Fruit fly (Drosophila melanogaster) whole organism, embryonic: ENCODE measurements around the gene Klp10A.

Source experiments
- Aef1 ChIP-seq: fragments of 200-800 bp; sonication (Bioruptor generic); IDR thresholded peaks from 3 replicates; pipeline ENCODE4 v1.3.6; 2022; ENCODE audit warnings: missing biosample characterization, missing genetic modification characterization
- BtbVII ChIP-seq: fragments of 200-800 bp; sonication (Bioruptor generic); optimal IDR thresholded peaks from 3 replicates; lab custom pipeline; 2017; ENCODE audit warnings: missing biosample characterization, mild to moderate bottlenecking, missing genetic modification characterization
- CG10959 ChIP-seq: fragments of 200-800 bp; sonication (Bioruptor generic); IDR thresholded peaks from 2 replicates; pipeline ENCODE4 v1.3.6; 2022; ENCODE audit warnings: missing biosample characterization, missing genetic modification characterization
- CG12236 ChIP-seq: fragments of 200-800 bp; sonication (Bioruptor generic); optimal IDR thresholded peaks from 2 replicates; lab custom pipeline; 2016; ENCODE audit warnings: missing biosample characterization, missing genetic modification characterization
- CG12659 ChIP-seq: fragments of 200-800 bp; sonication (Bioruptor generic); optimal IDR thresholded peaks from 3 replicates; lab custom pipeline; 2017; ENCODE audit warnings: mild to moderate bottlenecking, missing biosample characterization, missing genetic modification reagents, missing genetic modification characterization
- CG12769 ChIP-seq: fragments of 200-800 bp; sonication (Bioruptor generic); optimal IDR thresholded peaks from 2 replicates; lab custom pipeline; 2019; ENCODE audit warnings: missing biosample characterization, mild to moderate bottlenecking, missing genetic modification characterization, moderate library complexity
- CG14441 ChIP-seq: fragments of 200-800 bp; sonication (Bioruptor generic); IDR thresholded peaks from 2 replicates; pipeline ENCODE4 v1.3.6; 2022; ENCODE audit warnings: missing biosample characterization, missing genetic modification characterization
- CG1529 ChIP-seq: fragments of 200-800 bp; sonication (Bioruptor generic); optimal IDR thresholded peaks from 3 replicates; lab custom pipeline; 2018; ENCODE audit warnings: missing biosample characterization, missing genetic modification characterization
- CG1647 ChIP-seq: fragments of 200-800 bp; sonication (Bioruptor generic); optimal IDR thresholded peaks from 3 replicates; lab custom pipeline; 2016; ENCODE audit warnings: missing biosample characterization, missing genetic modification characterization
- CG16813 ChIP-seq: fragments of 200-800 bp; sonication (Bioruptor generic); IDR thresholded peaks from 3 replicates; pipeline ENCODE4 v1.3.6; 2022; ENCODE audit warnings: missing biosample characterization, missing genetic modification characterization; ENCODE audit not compliant: partially characterized antibody
- CG17186 ChIP-seq: fragments of 200-800 bp; sonication (Bioruptor generic); optimal IDR thresholded peaks from 3 replicates; lab custom pipeline; 2017; ENCODE audit warnings: missing biosample characterization, missing genetic modification reagents, missing genetic modification characterization
- CG18476 ChIP-seq: fragments of 200-800 bp; sonication (Bioruptor generic); optimal IDR thresholded peaks from 2 replicates; lab custom pipeline; 2016; ENCODE audit warnings: missing biosample characterization, mild to moderate bottlenecking, missing genetic modification characterization
- CG3065 ChIP-seq: fragments of 200-800 bp; sonication (Bioruptor generic); optimal IDR thresholded peaks from 2 replicates; lab custom pipeline; 2016; ENCODE audit warnings: missing biosample characterization, missing genetic modification characterization
- CG3726 ChIP-seq: fragments of 200-800 bp; sonication (Bioruptor generic); IDR thresholded peaks from 3 replicates; pipeline ENCODE4, ENCODE4 v1.3.6; 2022; ENCODE audit warnings: missing biosample characterization, missing genetic modification characterization
- CG3847 ChIP-seq: fragments of 200-800 bp; sonication (Bioruptor generic); IDR thresholded peaks from 2 replicates; pipeline ENCODE4 v1.3.6; 2022; ENCODE audit warnings: missing biosample characterization, missing genetic modification characterization
- CG4328 ChIP-seq: fragments of 200-800 bp; sonication (Bioruptor generic); optimal IDR thresholded peaks from 3 replicates; lab custom pipeline; 2017; ENCODE audit warnings: missing biosample characterization, missing genetic modification reagents, missing genetic modification characterization
- CG6254 ChIP-seq: fragments of 200-800 bp; sonication (Bioruptor generic); optimal IDR thresholded peaks from 3 replicates; lab custom pipeline; 2017; ENCODE audit warnings: mild to moderate bottlenecking, missing biosample characterization, missing genetic modification reagents, missing genetic modification characterization
- CG7963 ChIP-seq: fragments of 200-800 bp; sonication (Bioruptor generic); IDR thresholded peaks from 3 replicates; pipeline ENCODE4 v1.3.6; 2022; ENCODE audit warnings: missing biosample characterization, missing genetic modification characterization; ENCODE audit not compliant: partially characterized antibody
- CG9215 ChIP-seq: fragments of 200-800 bp; sonication (Bioruptor generic); IDR thresholded peaks from 2 replicates; pipeline ENCODE4 v1.3.6; 2022; ENCODE audit warnings: missing biosample characterization, missing genetic modification characterization
- CG9727 ChIP-seq: fragments of 200-800 bp; sonication (Bioruptor generic); optimal IDR thresholded peaks from 3 replicates; lab custom pipeline; 2017; ENCODE audit warnings: missing biosample characterization, mild to moderate bottlenecking, missing genetic modification characterization
- CG9876 ChIP-seq: fragments of 200-800 bp; sonication (Bioruptor generic); optimal IDR thresholded peaks from 2 replicates; lab custom pipeline; 2016; ENCODE audit warnings: missing biosample characterization, missing genetic modification characterization
- CoRest ChIP-seq: fragments of 200-800 bp; sonication (Bioruptor generic); optimal IDR thresholded peaks from 3 replicates; lab custom pipeline; 2018; ENCODE audit warnings: missing biosample characterization, mild to moderate bottlenecking, missing genetic modification characterization, moderate library complexity
- D19B ChIP-seq: fragments of 200-800 bp; sonication (Bioruptor generic); optimal IDR thresholded peaks from 2 replicates; lab custom pipeline; 2017; ENCODE audit warnings: missing biosample characterization, mild to moderate bottlenecking, missing genetic modification characterization
- Doc2 ChIP-seq: fragments of 200-800 bp; sonication (Bioruptor generic); IDR thresholded peaks from 2 replicates; pipeline ENCODE4 v1.3.6; 2022; ENCODE audit warnings: missing biosample characterization, missing genetic modification characterization
- Fer1 ChIP-seq: fragments of 200-800 bp; sonication (Bioruptor generic); optimal IDR thresholded peaks from 2 replicates; lab custom pipeline; 2017; ENCODE audit warnings: missing biosample characterization, mild to moderate bottlenecking, missing genetic modification characterization
- Fer2 ChIP-seq: fragments of 200-800 bp; sonication (Bioruptor generic); optimal IDR thresholded peaks from 2 replicates; lab custom pipeline; 2018; ENCODE audit warnings: missing biosample characterization, mild to moderate bottlenecking, missing genetic modification characterization, moderate library complexity
- Meics ChIP-seq: fragments of 200-800 bp; sonication (Bioruptor generic); optimal IDR thresholded peaks from 2 replicates; lab custom pipeline; 2017; ENCODE audit warnings: missing biosample characterization, mild to moderate bottlenecking, missing genetic modification characterization
- NC2α ChIP-seq: fragments of 200-800 bp; sonication (Bioruptor generic); optimal IDR thresholded peaks from 2 replicates; lab custom pipeline; 2016; ENCODE audit warnings: missing biosample characterization, missing genetic modification characterization
- NfI ChIP-seq: fragments of 200-800 bp; sonication (Bioruptor generic); optimal IDR thresholded peaks from 3 replicates; lab custom pipeline; 2018; ENCODE audit warnings: missing biosample characterization, mild to moderate bottlenecking, missing genetic modification characterization, moderate library complexity
- Oli ChIP-seq: fragments of 200-800 bp; sonication (Bioruptor generic); optimal IDR thresholded peaks from 2 replicates; lab custom pipeline; 2018; ENCODE audit warnings: missing biosample characterization, mild to moderate bottlenecking, missing genetic modification characterization, moderate library complexity
- Rfx ChIP-seq: fragments of 200-800 bp; sonication (Bioruptor generic); IDR thresholded peaks from 2 replicates; pipeline ENCODE4 v1.3.6; 2022; ENCODE audit warnings: missing biosample characterization, missing genetic modification characterization
- abd-A ChIP-seq: fragments of 200-800 bp; sonication (Bioruptor generic); optimal IDR thresholded peaks from 3 replicates; lab custom pipeline; 2019; ENCODE audit warnings: missing biosample characterization, mild to moderate bottlenecking, missing genetic modification characterization, moderate library complexity
- chif ChIP-seq, 2 experiments: fragments of 200-800 bp; sonication (Bioruptor generic); optimal IDR thresholded peaks; 3 replicates each; lab custom pipeline; 2016; ENCODE audit warnings: missing biosample characterization in 2 of 2, missing genetic modification characterization in 2 of 2
- cwo ChIP-seq: fragments of 200-800 bp; sonication (Bioruptor generic); optimal IDR thresholded peaks from 3 replicates; lab custom pipeline; 2017; ENCODE audit warnings: missing biosample characterization, missing genetic modification characterization, mild to moderate bottlenecking, moderate library complexity, missing genetic modification reagents
- dmrt99B ChIP-seq: fragments of 200-800 bp; sonication (Bioruptor generic); optimal IDR thresholded peaks from 2 replicates; lab custom pipeline; 2018; ENCODE audit warnings: missing biosample characterization, mild to moderate bottlenecking, missing genetic modification characterization, moderate library complexity
- esg ChIP-seq: fragments of 200-800 bp; sonication (Bioruptor generic); conservative IDR thresholded peaks from 2 replicates; pipeline ENCODE4 v1.3.6; 2022; ENCODE audit warnings: missing biosample characterization, missing genetic modification characterization
- eyg ChIP-seq: fragments of 200-800 bp; sonication (Bioruptor generic); optimal IDR thresholded peaks from 3 replicates; lab custom pipeline; 2016; ENCODE audit warnings: missing biosample characterization, missing genetic modification characterization
- ham ChIP-seq: fragments of 200-800 bp; sonication (Bioruptor generic); IDR thresholded peaks from 2 replicates; pipeline ENCODE4 v1.3.6; 2022; ENCODE audit warnings: missing biosample characterization, missing genetic modification characterization
- ind ChIP-seq: fragments of 200-800 bp; sonication (Bioruptor generic); optimal IDR thresholded peaks from 3 replicates; lab custom pipeline; 2016; ENCODE audit warnings: missing biosample characterization, missing genetic modification characterization
- knrl ChIP-seq: fragments of 200-800 bp; sonication (Bioruptor generic); IDR thresholded peaks from 3 replicates; pipeline ENCODE4 v1.3.6; 2022; ENCODE audit warnings: missing biosample characterization, missing genetic modification characterization; ENCODE audit not compliant: partially characterized antibody
- lmd ChIP-seq: fragments of 200-800 bp; sonication (Bioruptor generic); IDR thresholded peaks from 2 replicates; pipeline ENCODE4 v1.3.6; 2022; ENCODE audit warnings: missing biosample characterization, missing genetic modification characterization
- peb ChIP-seq: fragments of 200-800 bp; sonication (Bioruptor generic); IDR thresholded peaks from 2 replicates; pipeline ENCODE4 v1.3.6; 2022; ENCODE audit warnings: missing biosample characterization, missing genetic modification characterization
- psq ChIP-seq: fragments of 200-800 bp; sonication (Bioruptor generic); optimal IDR thresholded peaks from 2 replicates; lab custom pipeline; 2017; ENCODE audit warnings: missing biosample characterization, missing genetic modification characterization
- pum ChIP-seq: fragments of 200-800 bp; sonication (Bioruptor generic); optimal IDR thresholded peaks from 2 replicates; lab custom pipeline; 2016; ENCODE audit warnings: missing biosample characterization, missing genetic modification characterization
- ranshi ChIP-seq: fragments of 200-800 bp; sonication (Bioruptor generic); IDR thresholded peaks from 2 replicates; pipeline ENCODE4 v1.3.6; 2022; ENCODE audit warnings: missing biosample characterization, missing genetic modification characterization
- shn ChIP-seq: fragments of 200-800 bp; sonication (Bioruptor generic); optimal IDR thresholded peaks from 3 replicates; lab custom pipeline; 2016; ENCODE audit warnings: missing biosample characterization, missing genetic modification characterization
- sisA ChIP-seq: fragments of 200-800 bp; sonication (Bioruptor generic); IDR thresholded peaks from 2 replicates; pipeline ENCODE4 v1.3.6; 2022; ENCODE audit warnings: missing biosample characterization, missing genetic modification characterization
- tll ChIP-seq, 2 experiments: fragments of 200-800 bp in 1 of 2; fragments of >200 bp in 1 of 2; sonication (Bioruptor generic) in 1 of 2; optimal IDR thresholded peaks; 2 replicates each; lab custom pipeline; 2017 to 2019; ENCODE audit warnings: missing biosample characterization in 2 of 2, missing genetic modification characterization in 2 of 2, mild to moderate bottlenecking in 1 of 2, moderate library complexity in 1 of 2
- trh ChIP-seq: fragments of 200-800 bp; sonication (Bioruptor generic); optimal IDR thresholded peaks from 2 replicates; lab custom pipeline; 2016; ENCODE audit warnings: missing biosample characterization, missing genetic modification characterization
- vvl ChIP-seq: fragments of 200-800 bp; sonication (Bioruptor generic); IDR thresholded peaks from 2 replicates; pipeline ENCODE4 v1.3.6; 2022; ENCODE audit warnings: missing biosample characterization, missing genetic modification characterization

Klp10A gene

dm6 chrX:11081242-11081641 lies 55.7 kb downstream of the Klp10A start (continued):
- 0 out of 2 replicates have a peak, but pooled peaks have one; percentile 8 for TF ChIP-seq peb (GFP tag; lab: Robert Waterston, UW)
- no peak for TF ChIP-seq abd-A (tag; lab: Kevin White, UChicago)
- no peak; the same call in 1 of the 2 replicates for TF ChIP-seq Rfx (GFP tag; lab: Robert Waterston, UW)
- peak; percentile 49 for TF ChIP-seq CG12659 (GFP tag; lab: Kevin White, UChicago)
- no peak for TF ChIP-seq CG7963 (GFP tag; lab: Robert Waterston, UW)
- TF ChIP-seq CG1647 (GFP tag; lab: Kevin White, UChicago): no peak
- no peak for TF ChIP-seq CG9876 (GFP tag; lab: Kevin White, UChicago)
- peak; percentile 4 for TF ChIP-seq CG1529 (GFP tag; lab: Kevin White, UChicago)
- TF ChIP-seq dmrt99B (tag; lab: Kevin White, UChicago): peak; percentile 29
- peak; percentile 9 for TF ChIP-seq CG18476 (GFP tag; lab: Kevin White, UChicago)
- TF ChIP-seq chif (GFP tag; optimal IDR thresholded peaks at IDR 0.05; lab: Kevin White, UChicago): peak in 1 of 2 experiments; percentile 15
- TF ChIP-seq cwo (GFP tag; lab: Kevin White, UChicago): peak; percentile 40
- no peak for TF ChIP-seq Fer2 (tag; lab: Kevin White, UChicago)
- TF ChIP-seq CG4328 (GFP tag; lab: Kevin White, UChicago): no peak
- TF ChIP-seq CG16813 (GFP tag; lab: Robert Waterston, UW): no peak
- no peak; the same call in 1 of the 2 replicates for TF ChIP-seq CG9215 (GFP tag; lab: Robert Waterston, UW)
- peak; percentile 49 for TF ChIP-seq NfI (GFP tag; lab: Kevin White, UChicago)
- peak; percentile 5 for TF ChIP-seq D19B (GFP tag; lab: Kevin White, UChicago)
- peak; percentile 69 for TF ChIP-seq CoRest (tag; lab: Kevin White, UChicago)
- no peak for TF ChIP-seq Fer1 (GFP tag; lab: Kevin White, UChicago)
- TF ChIP-seq esg: 0 out of 2 replicates have a peak, but pooled peaks have one; percentile 31
- no peak for TF ChIP-seq trh
- no peak for TF ChIP-seq pum
- TF ChIP-seq lmd (GFP tag; lab: Robert Waterston, UW): peak; percentile 55; the same call in 1 of the 2 replicates
- peak; percentile 57 for TF ChIP-seq Oli (tag; lab: Kevin White, UChicago)
- peak; percentile 56; the same call in 2 of the 3 replicates for TF ChIP-seq Aef1 (GFP tag; lab: Robert Waterston, UW)
- TF ChIP-seq NC2α (GFP tag; lab: Kevin White, UChicago): no peak
- no peak for TF ChIP-seq eyg (GFP tag; lab: Kevin White, UChicago)
- peak; percentile 35; the same call in 1 of the 2 replicates for TF ChIP-seq sisA (GFP tag; lab: Robert Waterston, UW)
- peak; percentile 51; the same call in 1 of the 2 replicates for TF ChIP-seq CG14441 (GFP tag; lab: Robert Waterston, UW)
- TF ChIP-seq CG12236: no peak
- TF ChIP-seq ham (GFP tag; lab: Robert Waterston, UW): no peak
- TF ChIP-seq CG3726 (GFP tag; lab: Robert Waterston, UW): no peak
- TF ChIP-seq CG12769 (tag; lab: Kevin White, UChicago): no peak
- TF ChIP-seq psq (GFP tag; lab: Kevin White, UChicago): no peak
- TF ChIP-seq CG6254 (GFP tag; lab: Kevin White, UChicago): peak; percentile 21
- peak; percentile 24 for TF ChIP-seq CG9727 (GFP tag; lab: Kevin White, UChicago)
- TF ChIP-seq CG3847 (GFP tag; lab: Robert Waterston, UW): 0 out of 2 replicates have a peak, but pooled peaks have one; percentile 16
- peak; percentile 69 for TF ChIP-seq Meics
- TF ChIP-seq CG10959 (GFP tag; lab: Robert Waterston, UW): no peak
- peak; percentile 47; the same call in 1 of the 2 replicates for TF ChIP-seq vvl (GFP tag; lab: Robert Waterston, UW)
- TF ChIP-seq knrl (GFP tag; lab: Robert Waterston, UW): no peak
- peak; percentile 51; the same call in 1 of the 2 replicates for TF ChIP-seq ranshi
- TF ChIP-seq CG3065 (GFP tag; lab: Kevin White, UChicago): no peak
- TF ChIP-seq BtbVII (GFP tag; lab: Kevin White, UChicago): peak; percentile 49
- TF ChIP-seq Doc2 (GFP tag; lab: Robert Waterston, UW): no peak
- no peak for TF ChIP-seq CG17186 (GFP tag; lab: Kevin White, UChicago)
- TF ChIP-seq ind (GFP tag; lab: Kevin White, UChicago): peak; percentile 46
- TF ChIP-seq shn (GFP tag; lab: Kevin White, UChicago): peak; percentile 16
- no peak for TF ChIP-seq tll (GFP tag; optimal IDR thresholded peaks at IDR 0.05; lab: Kevin White, UChicago)
